Worm (Caenorhabditis elegans): Measurements from ENCODE around the gene tyra-2.

DNA sequence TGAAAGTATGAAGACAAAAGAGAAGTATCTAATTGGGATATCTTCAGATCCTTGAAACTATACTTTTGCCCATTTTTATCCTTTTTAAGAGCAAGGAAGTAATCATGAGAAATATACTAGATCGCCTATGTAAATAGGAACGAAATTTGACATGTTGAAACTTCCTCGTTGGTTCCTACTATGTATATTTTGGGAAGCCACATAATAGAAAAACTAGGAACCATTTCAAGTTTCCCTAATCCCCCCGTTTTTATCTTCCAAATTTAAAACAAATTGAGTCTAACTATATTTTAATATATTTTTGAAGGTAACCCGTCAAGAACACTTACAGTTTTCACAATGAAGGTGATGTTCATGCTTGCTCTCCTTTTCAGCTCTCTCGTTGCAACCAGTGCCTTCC, 23.5 kb upstream of the tyra-2 start, which contains the start of gene flp-26:
- TF ChIP-seq W03F9.2 (tag; optimal IDR thresholded peaks at IDR 0.05) (no peak), him-1 (tag; optimal IDR thresholded peaks at IDR 0.05) (no peak), dao-5 (tag; optimal IDR thresholded peaks at IDR 0.05) (no peak)

Data from whole organism, L4/young adult.